Worm (Caenorhabditis elegans) whole organism, L3 larva: ENCODE measurements around the gene nhr-214.

Source experiments
- ama-1 ChIP-seq: fragments of 150-350 bp; optimal IDR thresholded peaks from 2 replicates; lab custom pipeline; 2018
- daf-12 ChIP-seq: fragments of 150-350 bp; optimal IDR thresholded peaks from 2 replicates; lab custom pipeline; 2014; ENCODE audit warnings: missing biosample characterization, missing genetic modification reagents, missing genetic modification characterization
- fos-1 ChIP-seq: fragments of 150-350 bp; optimal IDR thresholded peaks from 2 replicates; lab custom pipeline; 2014; ENCODE audit warnings: missing biosample characterization, missing genetic modification characterization
- pqm-1 ChIP-seq: fragments of 150-350 bp; optimal IDR thresholded peaks from 2 replicates; lab custom pipeline; 2017; ENCODE audit warnings: missing biosample characterization, missing genetic modification characterization, inconsistent platforms
- sea-2 ChIP-seq: fragments of 150-350 bp; sonication (generic microtip); optimal IDR thresholded peaks from 4 replicates; lab custom pipeline; 2014; ENCODE audit warnings: missing biosample characterization, missing genetic modification reagents, missing genetic modification characterization
- skn-1 ChIP-seq: fragments of 150-350 bp; optimal IDR thresholded peaks from 2 replicates; lab custom pipeline; 2014; ENCODE audit warnings: missing biosample characterization, missing genetic modification characterization
- tbx-2 ChIP-seq: sonication (generic microtip); optimal IDR thresholded peaks from 2 replicates; lab custom pipeline; 2016; ENCODE audit warnings: mild to moderate bottlenecking, missing genetic modification characterization, missing compliant biosample characterization
- unc-62 ChIP-seq: fragments of 150-350 bp; sonication (generic microtip); optimal IDR thresholded peaks from 4 replicates; lab custom pipeline; 2014; ENCODE audit warnings: missing biosample characterization, missing genetic modification reagents, missing genetic modification characterization

- TF ChIP-seq skn-1 (no peak), daf-12 (tag; lab: Kevin White, UChicago) (no peak), fos-1 (tag; lab: Kevin White, UChicago) (no peak), unc-62 (GFP tag; lab: Kevin White, UChicago) (no peak), tbx-2 (tag; lab: Kevin White, UChicago) (no peak), pqm-1 (tag; lab: Kevin White, UChicago) (no peak), ama-1 (lab: Kevin White, UChicago) (no peak), sea-2 (GFP tag; lab: Kevin White, UChicago) (no peak)
Measured at ce11 chrX:12689869-12690268, 12.0 kb downstream of the nhr-214 start.
